Fruit fly (Drosophila melanogaster) whole organism, embryonic: ENCODE results near the gene Prosbeta2.

ENCODE experiments used
- Antp ChIP-seq: fragments of 200-800 bp; sonication (Bioruptor generic); optimal IDR thresholded peaks from 3 replicates; lab custom pipeline; 2016; ENCODE audit warnings: missing biosample characterization, missing genetic modification characterization
- Atf-2 ChIP-seq: fragments of 200-800 bp; sonication (Bioruptor generic); optimal IDR thresholded peaks from 2 replicates; lab custom pipeline; 2016; ENCODE audit warnings: missing biosample characterization, missing genetic modification characterization
- BtbVII ChIP-seq: fragments of 200-800 bp; sonication (Bioruptor generic); optimal IDR thresholded peaks from 3 replicates; lab custom pipeline; 2017; ENCODE audit warnings: missing biosample characterization, mild to moderate bottlenecking, missing genetic modification characterization
- CG10209 ChIP-seq: fragments of 200-800 bp; sonication (Bioruptor generic); optimal IDR thresholded peaks from 3 replicates; lab custom pipeline; 2017; ENCODE audit warnings: missing biosample characterization, mild to moderate bottlenecking, missing genetic modification characterization, missing genetic modification reagents
- CG10462 ChIP-seq: fragments of 200-800 bp; sonication (Bioruptor generic); optimal IDR thresholded peaks from 2 replicates; lab custom pipeline; 2016; ENCODE audit warnings: missing biosample characterization, missing genetic modification characterization
- CG1233 ChIP-seq: fragments of 200-800 bp; sonication (Bioruptor generic); optimal IDR thresholded peaks from 4 replicates; lab custom pipeline; 2018; ENCODE audit warnings: missing biosample characterization, mild to moderate bottlenecking, missing genetic modification characterization
- CG12659 ChIP-seq: fragments of 200-800 bp; sonication (Bioruptor generic); optimal IDR thresholded peaks from 3 replicates; lab custom pipeline; 2017; ENCODE audit warnings: mild to moderate bottlenecking, missing biosample characterization, missing genetic modification reagents, missing genetic modification characterization
- CG12769 ChIP-seq: fragments of 200-800 bp; sonication (Bioruptor generic); optimal IDR thresholded peaks from 2 replicates; lab custom pipeline; 2019; ENCODE audit warnings: missing biosample characterization, mild to moderate bottlenecking, missing genetic modification characterization, moderate library complexity
- CG13894 ChIP-seq: fragments of 200-800 bp; sonication (Bioruptor generic); optimal IDR thresholded peaks from 3 replicates; lab custom pipeline; 2018; ENCODE audit warnings: missing biosample characterization, mild to moderate bottlenecking, missing genetic modification characterization, moderate library complexity
- CG14014 ChIP-seq: fragments of 200-800 bp; sonication (Bioruptor generic); IDR thresholded peaks from 2 replicates; pipeline ENCODE4 v1.3.6; 2022; ENCODE audit warnings: missing biosample characterization, missing genetic modification characterization
- CG14050 ChIP-seq: fragments of 200-800 bp; sonication (Bioruptor generic); IDR thresholded peaks from 3 replicates; pipeline ENCODE4 v1.3.6; 2022; ENCODE audit warnings: missing biosample characterization, missing genetic modification characterization
- CG15479 ChIP-seq: fragments of 200-800 bp; sonication (Bioruptor generic); optimal IDR thresholded peaks from 3 replicates; lab custom pipeline; 2019; ENCODE audit warnings: missing biosample characterization, mild to moderate bottlenecking, missing genetic modification characterization, moderate library complexity
- CG16815 ChIP-seq: fragments of 200-800 bp; sonication (Bioruptor generic); optimal IDR thresholded peaks from 3 replicates; lab custom pipeline; 2017; ENCODE audit warnings: missing biosample characterization, mild to moderate bottlenecking, missing genetic modification characterization
- CG2120 ChIP-seq: fragments of 200-800 bp; sonication (Bioruptor generic); optimal IDR thresholded peaks from 3 replicates; lab custom pipeline; 2016; ENCODE audit warnings: missing biosample characterization, missing genetic modification characterization
- CG2678 ChIP-seq: fragments of 200-800 bp; sonication (Bioruptor generic); optimal IDR thresholded peaks from 3 replicates; lab custom pipeline; 2019; ENCODE audit warnings: missing biosample characterization, mild to moderate bottlenecking, missing genetic modification characterization, moderate library complexity
- CG31388 ChIP-seq: fragments of 200-800 bp; sonication (Bioruptor generic); optimal IDR thresholded peaks from 2 replicates; lab custom pipeline; 2016; ENCODE audit warnings: missing biosample characterization, missing genetic modification characterization
- CG33557 ChIP-seq: fragments of 200-800 bp; sonication (Bioruptor generic); optimal IDR thresholded peaks from 2 replicates; lab custom pipeline; 2019; ENCODE audit warnings: missing biosample characterization, mild to moderate bottlenecking, missing genetic modification characterization, moderate library complexity
- CG34376 ChIP-seq: fragments of 200-800 bp; sonication (Bioruptor generic); optimal IDR thresholded peaks from 2 replicates; lab custom pipeline; 2018; ENCODE audit warnings: missing biosample characterization, mild to moderate bottlenecking, missing genetic modification characterization
- CG6854 ChIP-seq: fragments of 200-800 bp; sonication (Bioruptor generic); optimal IDR thresholded peaks from 3 replicates; lab custom pipeline; 2017; ENCODE audit warnings: missing biosample characterization, mild to moderate bottlenecking, missing genetic modification characterization
- CG7372 ChIP-seq: fragments of 200-800 bp; sonication (Bioruptor generic); IDR thresholded peaks from 2 replicates; pipeline ENCODE4 v1.3.6; 2022; ENCODE audit warnings: missing biosample characterization, missing genetic modification characterization
- CG7556 ChIP-seq: fragments of 200-800 bp; sonication (Bioruptor generic); optimal IDR thresholded peaks from 2 replicates; lab custom pipeline; 2017; ENCODE audit warnings: missing biosample characterization, mild to moderate bottlenecking, missing genetic modification characterization
- CG7839 ChIP-seq: fragments of 200-800 bp; sonication (Bioruptor generic); optimal IDR thresholded peaks from 3 replicates; lab custom pipeline; 2018; ENCODE audit warnings: missing biosample characterization, mild to moderate bottlenecking, missing genetic modification characterization, moderate library complexity
- CG9797 ChIP-seq: fragments of 200-800 bp; sonication (Bioruptor generic); optimal IDR thresholded peaks from 3 replicates; lab custom pipeline; 2018; ENCODE audit warnings: missing biosample characterization, mild to moderate bottlenecking, missing genetic modification characterization
- CG9932 ChIP-seq: fragments of 200-800 bp; sonication (Bioruptor generic); IDR thresholded peaks from 2 replicates; pipeline ENCODE4 v1.3.6; 2022; ENCODE audit warnings: missing biosample characterization, missing genetic modification characterization
- CkIIα-i1 ChIP-seq: fragments of 200-800 bp; sonication (Bioruptor generic); IDR thresholded peaks from 2 replicates; pipeline ENCODE4 v1.3.6; 2022; ENCODE audit warnings: missing biosample characterization, missing genetic modification characterization
- D ChIP-seq, 2 experiments: fragments of 200-800 bp in 1 of 2; fragments of >200 bp in 1 of 2; sonication (Bioruptor generic) in 1 of 2; optimal IDR thresholded peaks; 2 replicates in 1 of 2; 3 replicates in 1 of 2; lab custom pipeline; 2017; ENCODE audit warnings: mild to moderate bottlenecking in 1 of 2, missing biosample characterization in 1 of 2, missing genetic modification characterization in 1 of 2, missing genetic modification reagents in 1 of 2
- HLH3B ChIP-seq: fragments of 200-800 bp; sonication (Bioruptor generic); IDR thresholded peaks from 2 replicates; pipeline ENCODE4 v1.3.6; 2022; ENCODE audit warnings: missing biosample characterization, missing genetic modification characterization
- HmgD ChIP-seq: fragments of 200-800 bp; sonication (Bioruptor generic); optimal IDR thresholded peaks from 3 replicates; lab custom pipeline; 2016; ENCODE audit warnings: missing biosample characterization, missing genetic modification characterization
- MESR4 ChIP-seq: fragments of 200-800 bp; sonication (Bioruptor generic); optimal IDR thresholded peaks from 2 replicates; lab custom pipeline; 2018; ENCODE audit warnings: missing biosample characterization, mild to moderate bottlenecking, missing genetic modification characterization, moderate library complexity
- Oli ChIP-seq: fragments of 200-800 bp; sonication (Bioruptor generic); optimal IDR thresholded peaks from 2 replicates; lab custom pipeline; 2018; ENCODE audit warnings: missing biosample characterization, mild to moderate bottlenecking, missing genetic modification characterization, moderate library complexity
- Opbp ChIP-seq: fragments of 200-800 bp; sonication (Bioruptor generic); IDR thresholded peaks from 3 replicates; pipeline ENCODE4 v1.3.6; 2022; ENCODE audit warnings: missing biosample characterization, missing genetic modification characterization; ENCODE audit not compliant: partially characterized antibody
- Sin3A ChIP-seq: fragments of >200 bp; optimal IDR thresholded peaks from 2 replicates; lab custom pipeline; 2018
- Stat92E ChIP-seq, 3 experiments: fragments of >200 bp in 2 of 3; fragments of 200-800 bp in 1 of 3; sonication (Bioruptor generic) in 1 of 3; optimal IDR thresholded peaks; 2 replicates each; lab custom pipeline; 2017 to 2019; ENCODE audit warnings: missing biosample characterization in 3 of 3, missing genetic modification characterization in 3 of 3, mild to moderate bottlenecking in 1 of 3, moderate library complexity in 1 of 3
- amos ChIP-seq: fragments of 200-800 bp; sonication (Bioruptor generic); IDR thresholded peaks from 2 replicates; pipeline ENCODE4 v1.3.6; 2022; ENCODE audit warnings: missing biosample characterization, missing genetic modification characterization; ENCODE audit not compliant: partially characterized antibody
- cato ChIP-seq: fragments of 200-800 bp; sonication (Bioruptor generic); optimal IDR thresholded peaks from 2 replicates; lab custom pipeline; 2016; ENCODE audit warnings: missing biosample characterization, missing genetic modification characterization, borderline replicate concordance
- cwo ChIP-seq: fragments of 200-800 bp; sonication (Bioruptor generic); optimal IDR thresholded peaks from 3 replicates; lab custom pipeline; 2017; ENCODE audit warnings: missing biosample characterization, missing genetic modification characterization, mild to moderate bottlenecking, moderate library complexity, missing genetic modification reagents
- esg ChIP-seq: fragments of 200-800 bp; sonication (Bioruptor generic); conservative IDR thresholded peaks from 2 replicates; pipeline ENCODE4 v1.3.6; 2022; ENCODE audit warnings: missing biosample characterization, missing genetic modification characterization
- ham ChIP-seq: fragments of 200-800 bp; sonication (Bioruptor generic); IDR thresholded peaks from 2 replicates; pipeline ENCODE4 v1.3.6; 2022; ENCODE audit warnings: missing biosample characterization, missing genetic modification characterization
- hkb ChIP-seq, 2 experiments: fragments of 200-800 bp in 1 of 2; fragments of >200 bp in 1 of 2; sonication (Bioruptor generic) in 1 of 2; IDR thresholded peaks in 1 of 2; optimal IDR thresholded peaks in 1 of 2; 2 replicates each; pipeline versions ENCODE4 v1.3.6 to Lab custom; 2017 to 2022; ENCODE audit warnings: missing biosample characterization in 1 of 2, missing genetic modification characterization in 1 of 2
- nmo ChIP-seq: fragments of 200-800 bp; sonication (Bioruptor generic); optimal IDR thresholded peaks from 2 replicates; lab custom pipeline; 2018; ENCODE audit warnings: missing biosample characterization, mild to moderate bottlenecking, missing genetic modification characterization, moderate library complexity
- nom ChIP-seq: fragments of 200-800 bp; sonication (Bioruptor generic); optimal IDR thresholded peaks from 2 replicates; lab custom pipeline; 2017; ENCODE audit warnings: missing biosample characterization, missing genetic modification characterization, mild to moderate bottlenecking, moderate library complexity, missing genetic modification reagents
- pita ChIP-seq: fragments of 200-800 bp; sonication (Bioruptor generic); optimal IDR thresholded peaks from 2 replicates; lab custom pipeline; 2017; ENCODE audit warnings: missing biosample characterization, mild to moderate bottlenecking, missing genetic modification characterization
- seq ChIP-seq: fragments of 200-800 bp; sonication (Bioruptor generic); IDR thresholded peaks from 2 replicates; pipeline ENCODE4 v1.3.6; 2022; ENCODE audit warnings: missing biosample characterization, missing genetic modification characterization
- sr ChIP-seq: fragments of 200-800 bp; sonication (Bioruptor generic); IDR thresholded peaks from 3 replicates; pipeline ENCODE4 v1.3.6; 2022; ENCODE audit warnings: missing biosample characterization, missing genetic modification characterization
- sug ChIP-seq: fragments of 200-800 bp; optimal IDR thresholded peaks from 2 replicates; lab custom pipeline; 2019; ENCODE audit warnings: missing biosample characterization, mild to moderate bottlenecking, missing genetic modification characterization, moderate library complexity
- wek ChIP-seq: fragments of 200-800 bp; sonication (Bioruptor generic); optimal IDR thresholded peaks from 3 replicates; lab custom pipeline; 2018; ENCODE audit warnings: missing biosample characterization, mild to moderate bottlenecking, missing genetic modification characterization, moderate library complexity

Prosbeta2 gene

dm6 chr3L:14977536-14978495 lies 21.9 kb upstream of the Prosbeta2 start (continued):
- TF ChIP-seq CG10209 (GFP tag; lab: Kevin White, UChicago) = peak; percentile 2
- peak; percentile 13 for TF ChIP-seq cato (GFP tag; lab: Kevin White, UChicago)
- TF ChIP-seq CG31388 (GFP tag; lab: Kevin White, UChicago) = no peak
- peak; percentile 91 for TF ChIP-seq CG15479
- peak; percentile 32; the same call in 1 of the 2 replicates for TF ChIP-seq CG14014 (GFP tag; lab: Robert Waterston, UW)
- TF ChIP-seq cwo (GFP tag; lab: Kevin White, UChicago) = no peak
- peak in 1 of 3 experiments; percentile 7 for TF ChIP-seq Stat92E (GFP tag; optimal IDR thresholded peaks at IDR 0.05; lab: Kevin White, UChicago)
- TF ChIP-seq esg (GFP tag; lab: Robert Waterston, UW) = no peak
- peak; percentile 11; the same call in 1 of the 2 replicates for TF ChIP-seq CG7372 (GFP tag; lab: Robert Waterston, UW)
- peak; percentile 47 for TF ChIP-seq CG7839 (tag; lab: Kevin White, UChicago)
- no peak for TF ChIP-seq D (optimal IDR thresholded peaks at IDR 0.05; lab: Kevin White, UChicago)
- TF ChIP-seq D (GFP tag; optimal IDR thresholded peaks at IDR 0.05; lab: Kevin White, UChicago) = peak; percentile 55
- TF ChIP-seq sug (tag; lab: Kevin White, UChicago) = peak; percentile 57
- no peak for TF ChIP-seq CG13894 (tag; lab: Kevin White, UChicago)
- no peak for TF ChIP-seq CG9797 (GFP tag; lab: Kevin White, UChicago)
- peak; percentile 30 for TF ChIP-seq CG1233 (GFP tag; lab: Kevin White, UChicago)
- peak; percentile 27 for TF ChIP-seq CG10462 (GFP tag; lab: Kevin White, UChicago)
- TF ChIP-seq CG16815 = peak; percentile 67
- no peak for TF ChIP-seq CkIIα-i1 (GFP tag; lab: Robert Waterston, UW)
- no peak for TF ChIP-seq CG14050 (GFP tag; lab: Robert Waterston, UW)
- no peak for TF ChIP-seq pita
- TF ChIP-seq CG7556 = peak; percentile 71
- TF ChIP-seq hkb (optimal IDR thresholded peaks at IDR 0.05; lab: Kevin White, UChicago) = no peak
- TF ChIP-seq hkb (GFP tag; IDR thresholded peaks at IDR 0.05; lab: Robert Waterston, UW) = peak; percentile 68
- TF ChIP-seq Sin3A (lab: Kevin White, UChicago) = no peak
- TF ChIP-seq CG9932 (GFP tag; lab: Robert Waterston, UW) = no peak
- no peak for TF ChIP-seq CG6854 (GFP tag; lab: Kevin White, UChicago)
- TF ChIP-seq HLH3B (GFP tag; lab: Robert Waterston, UW) = peak; percentile 43
- peak; percentile 73 for TF ChIP-seq nmo (GFP tag; lab: Kevin White, UChicago)
- TF ChIP-seq Opbp (GFP tag; lab: Robert Waterston, UW) = no peak; the same call in 2 of the 3 replicates
- TF ChIP-seq seq (GFP tag; lab: Robert Waterston, UW) = no peak
- TF ChIP-seq CG2678 (tag; lab: Kevin White, UChicago) = peak; percentile 63
- TF ChIP-seq amos = peak; percentile 41; the same call in 1 of the 2 replicates
- peak; percentile 58 for TF ChIP-seq Oli
- TF ChIP-seq ham (GFP tag; lab: Robert Waterston, UW) = no peak
- no peak; the same call in 2 of the 3 replicates for TF ChIP-seq sr (GFP tag; lab: Robert Waterston, UW)
- TF ChIP-seq wek = peak; percentile 10
- TF ChIP-seq MESR4 (GFP tag; lab: Kevin White, UChicago) = no peak
- peak; percentile 10 for TF ChIP-seq CG12659
- peak; percentile 22 for TF ChIP-seq Atf-2 (GFP tag; lab: Kevin White, UChicago)
- TF ChIP-seq CG34376 (GFP tag; lab: Kevin White, UChicago) = peak; percentile 46
- no peak for TF ChIP-seq CG2120
- TF ChIP-seq CG12769 (tag; lab: Kevin White, UChicago) = peak; percentile 58
- peak; percentile 56 for TF ChIP-seq CG33557 (GFP tag; lab: Kevin White, UChicago)
- TF ChIP-seq HmgD (GFP tag; lab: Kevin White, UChicago) = no peak
- no peak for TF ChIP-seq BtbVII
- TF ChIP-seq nom (GFP tag; lab: Kevin White, UChicago) = peak; percentile 17
- peak; percentile 37 for TF ChIP-seq Antp (GFP tag; lab: Kevin White, UChicago)
